Worm (Caenorhabditis elegans) whole organism, L1 larva: ENCODE results near the gene ckb-2.

Source experiments
- C04F5.9 ChIP-seq: sonication (generic microtip); optimal IDR thresholded peaks from 2 replicates; lab custom pipeline; 2016; ENCODE audit warnings: missing genetic modification characterization, missing compliant biosample characterization
- C34B4.2 ChIP-seq: sonication (generic microtip); optimal IDR thresholded peaks from 2 replicates; lab custom pipeline; 2017; ENCODE audit warnings: mild to moderate bottlenecking, missing genetic modification characterization, missing compliant biosample characterization
- F16B12.6 ChIP-seq: fragments of 150-350 bp; optimal IDR thresholded peaks from 2 replicates; lab custom pipeline; 2014; ENCODE audit warnings: missing biosample characterization, missing genetic modification characterization
- Y116A8C.19 ChIP-seq: sonication (generic microtip); optimal IDR thresholded peaks from 2 replicates; lab custom pipeline; 2016; ENCODE audit warnings: missing compliant biosample characterization, missing genetic modification characterization, borderline replicate concordance
- alr-1 ChIP-seq: fragments of 200-800 bp; sonication (Bioruptor generic); optimal IDR thresholded peaks from 2 replicates; lab custom pipeline; 2018; ENCODE audit warnings: borderline replicate concordance, mild to moderate bottlenecking, missing genetic modification characterization, missing compliant biosample characterization
- ama-1 ChIP-seq: fragments of 150-350 bp; optimal IDR thresholded peaks from 2 replicates; lab custom pipeline; 2014
- ceh-63 ChIP-seq: fragments of 200-800 bp; sonication (Bioruptor generic); optimal IDR thresholded peaks from 2 replicates; lab custom pipeline; 2018; ENCODE audit warnings: mild to moderate bottlenecking, missing genetic modification characterization, missing compliant biosample characterization
- ceh-82 ChIP-seq, 3 experiments: fragments of 150-350 bp in 1 of 3; sonication (generic microtip) in 2 of 3; optimal IDR thresholded peaks; 2 replicates each; lab custom pipeline; 2014 to 2017; ENCODE audit warnings: missing biosample characterization in 3 of 3, missing genetic modification characterization in 3 of 3
- ces-1 ChIP-seq: fragments of 150-350 bp; optimal IDR thresholded peaks from 2 replicates; lab custom pipeline; 2014; ENCODE audit warnings: missing biosample characterization, missing genetic modification reagents, missing genetic modification characterization
- dsc-1 ChIP-seq: sonication (generic microtip); optimal IDR thresholded peaks from 2 replicates; lab custom pipeline; 2016; ENCODE audit warnings: mild to moderate bottlenecking, missing genetic modification characterization, missing compliant biosample characterization
- egl-13 ChIP-seq: sonication (generic microtip); optimal IDR thresholded peaks from 2 replicates; lab custom pipeline; 2016; ENCODE audit warnings: missing genotype, missing genetic modification reagents, missing genetic modification characterization, missing compliant biosample characterization
- elt-2 ChIP-seq: sonication (generic microtip); optimal IDR thresholded peaks from 2 replicates; lab custom pipeline; 2016; ENCODE audit warnings: missing genetic modification characterization, mild to moderate bottlenecking, inconsistent platforms, missing compliant biosample characterization, missing genetic modification reagents
- fkh-10 ChIP-seq: sonication (generic microtip); optimal IDR thresholded peaks from 2 replicates; lab custom pipeline; 2017; ENCODE audit warnings: missing biosample characterization, missing genetic modification reagents, missing genetic modification characterization
- grh-1 ChIP-seq: fragments of 200-800 bp; sonication (Bioruptor generic); IDR thresholded peaks from 2 replicates; pipeline ENCODE4 v1.3.6; 2022; ENCODE audit warnings: missing genetic modification reagents, missing genetic modification characterization, missing compliant biosample characterization
- hlh-17 ChIP-seq: fragments of 200-800 bp; sonication (Bioruptor generic); optimal IDR thresholded peaks from 2 replicates; lab custom pipeline; 2018; ENCODE audit warnings: missing genetic modification characterization, mild to moderate bottlenecking, missing compliant biosample characterization, moderate library complexity, borderline replicate concordance
- hpl-2 ChIP-seq: fragments of 150-350 bp; optimal IDR thresholded peaks from 2 replicates; lab custom pipeline; 2014; ENCODE audit warnings: missing biosample characterization, missing genetic modification reagents, missing genetic modification characterization
- irx-1 ChIP-seq: sonication (generic microtip); optimal IDR thresholded peaks from 2 replicates; lab custom pipeline; 2016; ENCODE audit warnings: missing genetic modification characterization, missing compliant biosample characterization
- isw-1 ChIP-seq: fragments of 200-800 bp; sonication (Bioruptor generic); IDR thresholded peaks from 2 replicates; pipeline ENCODE4 v1.3.6; 2022; ENCODE audit warnings: missing genetic modification characterization, missing compliant biosample characterization
- jun-1 ChIP-seq: fragments of 150-350 bp; optimal IDR thresholded peaks from 2 replicates; lab custom pipeline; 2014; ENCODE audit warnings: missing biosample characterization, missing genetic modification reagents, missing genetic modification characterization
- lin-14 ChIP-seq: fragments of 200-800 bp; sonication (Bioruptor generic); optimal IDR thresholded peaks from 2 replicates; lab custom pipeline; 2018; ENCODE audit warnings: mild to moderate bottlenecking, missing genetic modification characterization, moderate library complexity, missing compliant biosample characterization
- lin-35 ChIP-seq, 2 experiments: fragments of 150-350 bp; optimal IDR thresholded peaks; 2 replicates each; lab custom pipeline; 2014; ENCODE audit warnings: missing biosample characterization in 2 of 2, missing genetic modification characterization in 2 of 2, missing genetic modification reagents in 2 of 2
- lir-3 ChIP-seq: sonication (generic microtip); optimal IDR thresholded peaks from 2 replicates; lab custom pipeline; 2016; ENCODE audit warnings: mild to moderate bottlenecking, missing genetic modification characterization, moderate library complexity, missing compliant biosample characterization; ENCODE audit not compliant: poor library complexity
- lsy-2 ChIP-seq, 2 experiments: fragments of 150-350 bp; optimal IDR thresholded peaks; 2 replicates each; lab custom pipeline; 2014; ENCODE audit warnings: missing biosample characterization in 2 of 2, missing genetic modification characterization in 2 of 2
- mab-9 ChIP-seq: fragments of 200-800 bp; sonication (Bioruptor generic); IDR thresholded peaks from 2 replicates; pipeline ENCODE4 v1.3.6; 2022; ENCODE audit warnings: missing genetic modification reagents, missing genetic modification characterization, missing compliant biosample characterization
- mdl-1 ChIP-seq, 2 experiments: fragments of 150-350 bp; optimal IDR thresholded peaks; 2 replicates each; lab custom pipeline; 2014 to 2017; ENCODE audit warnings: missing biosample characterization in 2 of 2, missing genetic modification characterization in 2 of 2, inconsistent platforms in 1 of 2
- nhr-11 ChIP-seq: fragments of 150-350 bp; optimal IDR thresholded peaks from 2 replicates; lab custom pipeline; 2014; ENCODE audit warnings: missing biosample characterization, missing genetic modification characterization
- nhr-12 ChIP-seq: sonication (generic microtip); optimal IDR thresholded peaks from 2 replicates; lab custom pipeline; 2017; ENCODE audit warnings: missing biosample characterization, missing genetic modification characterization
- nhr-237 ChIP-seq: fragments of 150-350 bp; optimal IDR thresholded peaks from 2 replicates; lab custom pipeline; 2014; ENCODE audit warnings: missing biosample characterization, missing genetic modification characterization
- nhr-28 ChIP-seq: fragments of 150-350 bp; optimal IDR thresholded peaks from 2 replicates; lab custom pipeline; 2014; ENCODE audit warnings: missing biosample characterization, missing genetic modification characterization
- nhr-71 ChIP-seq: sonication (generic microtip); optimal IDR thresholded peaks from 2 replicates; lab custom pipeline; 2016; ENCODE audit warnings: mild to moderate bottlenecking, missing genetic modification characterization, moderate library complexity, missing compliant biosample characterization
- nhr-76 ChIP-seq: sonication (generic microtip); optimal IDR thresholded peaks from 2 replicates; lab custom pipeline; 2017; ENCODE audit warnings: missing biosample characterization, missing genetic modification characterization
- nhr-77 ChIP-seq: fragments of 150-350 bp; optimal IDR thresholded peaks from 2 replicates; lab custom pipeline; 2014; ENCODE audit warnings: missing biosample characterization, missing genetic modification characterization
- nhr-84 ChIP-seq: sonication (generic microtip); optimal IDR thresholded peaks from 2 replicates; lab custom pipeline; 2017; ENCODE audit warnings: missing biosample characterization, missing genetic modification characterization
- nhr-90 ChIP-seq: sonication (generic microtip); optimal IDR thresholded peaks from 2 replicates; lab custom pipeline; 2016; ENCODE audit warnings: mild to moderate bottlenecking, missing genetic modification characterization, missing compliant biosample characterization; ENCODE audit not compliant: poor library complexity
- pag-3 ChIP-seq: sonication (generic microtip); optimal IDR thresholded peaks from 2 replicates; lab custom pipeline; 2017; ENCODE audit warnings: missing genetic modification characterization, mild to moderate bottlenecking, missing compliant biosample characterization, antibody characterized with exemption, borderline replicate concordance; ENCODE audit not compliant: insufficient read depth
- pqm-1 ChIP-seq: sonication (generic microtip); optimal IDR thresholded peaks from 3 replicates; lab custom pipeline; 2017; ENCODE audit warnings: missing biosample characterization, missing genetic modification characterization
- rnt-1 ChIP-seq: sonication (generic microtip); optimal IDR thresholded peaks from 2 replicates; lab custom pipeline; 2016; ENCODE audit warnings: mild to moderate bottlenecking, missing genetic modification characterization, moderate library complexity, missing compliant biosample characterization
- sptf-1 ChIP-seq: fragments of 150-350 bp; optimal IDR thresholded peaks from 2 replicates; lab custom pipeline; 2014; ENCODE audit warnings: missing biosample characterization, missing genetic modification characterization
- sup-37 ChIP-seq: fragments of 200-800 bp; sonication (Bioruptor generic); optimal IDR thresholded peaks from 2 replicates; lab custom pipeline; 2018; ENCODE audit warnings: mild to moderate bottlenecking, missing genetic modification characterization, missing compliant biosample characterization
- unc-30 ChIP-seq: sonication (generic microtip); optimal IDR thresholded peaks from 2 replicates; lab custom pipeline; 2017; ENCODE audit warnings: missing biosample characterization, missing genetic modification characterization
- unc-98 ChIP-seq: fragments of 200-800 bp; sonication (Bioruptor generic); IDR thresholded peaks from 2 replicates; pipeline ENCODE4 v1.3.6; 2022; ENCODE audit warnings: missing genetic modification characterization, missing compliant biosample characterization
- vab-15 ChIP-seq: sonication (generic microtip); optimal IDR thresholded peaks from 2 replicates; lab custom pipeline; 2017; ENCODE audit warnings: missing genotype, mild to moderate bottlenecking, missing genetic modification characterization, missing compliant biosample characterization
- zag-1 ChIP-seq: fragments of 150-350 bp; optimal IDR thresholded peaks from 2 replicates; lab custom pipeline; 2014; ENCODE audit warnings: missing biosample characterization, missing genetic modification characterization

ckb-2 gene

ce11 chrIII:4405986-4406385, 38.2 kb downstream of the ckb-2 start, which contains the start of gene rnp-4:
Gene rnp-4 (plus strand): TSS chrIII:4406286.
- TF ChIP-seq unc-30 = no peak
- TF ChIP-seq hlh-17 (GFP tag; lab: Kevin White, UChicago) = no peak
- no peak for TF ChIP-seq C34B4.2 (tag; lab: Kevin White, UChicago)
- no peak for TF ChIP-seq rnt-1 (tag; lab: Kevin White, UChicago)
- TF ChIP-seq, all 84 proteins: peak for 0

ce11 chrIII:4407144-4407543, 39.4 kb downstream of the ckb-2 start, which contains the start of gene prdx-3:
Gene prdx-3 (plus strand): TSS chrIII:4407444.
- TF ChIP-seq lir-3 (tag; lab: Kevin White, UChicago) (no peak), nhr-77 (tag; lab: Kevin White, UChicago) (no peak), Y116A8C.19 (tag; lab: Kevin White, UChicago) (no peak), lin-14 (GFP tag; lab: Kevin White, UChicago) (no peak), sptf-1 (no peak)

- TF ChIP-seq nhr-76 (tag; lab: Kevin White, UChicago) (no peak), jun-1 (no peak), mdl-1 (tag; optimal IDR thresholded peaks at IDR 0.05; lab: Kevin White, UChicago) (no peak), vab-15 (no peak), fkh-10 (GFP tag; lab: Kevin White, UChicago) (no peak), lin-14 (GFP tag; lab: Kevin White, UChicago) (no peak), nhr-11 (no peak), isw-1 (no peak), hpl-2 (GFP tag; lab: Kevin White, UChicago) (no peak)
- TF ChIP-seq, all 84 proteins: peak for 0
Measured at ce11 chrIII:4408251-4408650, 40.5 kb downstream of the ckb-2 start, which contains the start of gene gpch-1. Gene gpch-1 (plus strand): TSS chrIII:4408551.

- TF ChIP-seq F16B12.6 (tag; lab: Kevin White, UChicago) = peak; percentile 19
- peak; percentile 39 for TF ChIP-seq nhr-90 (tag; lab: Kevin White, UChicago)
- TF ChIP-seq Y116A8C.19 (tag; lab: Kevin White, UChicago) = no peak
- TF ChIP-seq egl-13 = no peak
- no peak for TF ChIP-seq unc-98
- TF ChIP-seq pag-3 (tag; lab: Kevin White, UChicago) = no peak
- no peak for TF ChIP-seq ceh-63 (GFP tag; lab: Kevin White, UChicago)
- TF ChIP-seq C34B4.2 (tag; lab: Kevin White, UChicago) = no peak
- TF ChIP-seq lsy-2 (tag; optimal IDR thresholded peaks at IDR 0.05; lab: Kevin White, UChicago) = peak; percentile 27 to 52
- no peak for TF ChIP-seq nhr-28
- TF ChIP-seq alr-1 = no peak
- peak; percentile 48 for TF ChIP-seq rnt-1 (tag; lab: Kevin White, UChicago)
- TF ChIP-seq lin-35 (GFP tag; optimal IDR thresholded peaks at IDR 0.05; lab: Kevin White, UChicago) = peak; percentile 6 to 41
- peak; percentile 64 for TF ChIP-seq dsc-1
- no peak for TF ChIP-seq zag-1 (tag; lab: Kevin White, UChicago)
- TF ChIP-seq fkh-10 (GFP tag; lab: Kevin White, UChicago) = no peak
- TF ChIP-seq mab-9 = no peak
- TF ChIP-seq vab-15 = no peak
- TF ChIP-seq nhr-12 = no peak
- no peak for TF ChIP-seq nhr-84 (tag; lab: Kevin White, UChicago)
- no peak for TF ChIP-seq unc-30
- TF ChIP-seq nhr-237 = no peak
- TF ChIP-seq ces-1 (GFP tag; lab: Kevin White, UChicago) = no peak
- TF ChIP-seq irx-1 (tag; lab: Kevin White, UChicago) = no peak
- peak; percentile 2 to 35 (median 28) for TF ChIP-seq ceh-82 (tag; optimal IDR thresholded peaks at IDR 0.05; lab: Kevin White, UChicago)
- peak; percentile 20 for TF ChIP-seq elt-2 (tag; lab: Kevin White, UChicago)
- no peak for TF ChIP-seq C04F5.9 (tag; lab: Kevin White, UChicago)
- peak; percentile 92 for TF ChIP-seq nhr-71 (tag; lab: Kevin White, UChicago)
- TF ChIP-seq sup-37 = no peak
- no peak for TF ChIP-seq grh-1 (GFP tag; lab: Robert Waterston, UW)
- no peak for TF ChIP-seq pqm-1 (tag; lab: Kevin White, UChicago)
- TF ChIP-seq ama-1 (lab: Kevin White, UChicago) = no peak
- TF ChIP-seq mdl-1 (tag; optimal IDR thresholded peaks at IDR 0.05; lab: Kevin White, UChicago) = peak in 1 of 2 experiments; percentile 43
Measured at ce11 chrIII:4412108-4413009, 44.6 kb downstream of the ckb-2 start.
